Worm (Caenorhabditis elegans) whole organism, midembryonic: ENCODE results near the gene aex-4.

ENCODE experiments used
- flt-1 ChIP-seq: fragments of 200-800 bp; sonication (Bioruptor generic); IDR thresholded peaks from 2 replicates; pipeline ENCODE4 v1.3.6; 2022; ENCODE audit warnings: missing genetic modification characterization, missing compliant biosample characterization
- klf-2 ChIP-seq: fragments of 200-800 bp; sonication (Bioruptor generic); conservative IDR thresholded peaks from 2 replicates; pipeline ENCODE4 v1.3.6; 2022; ENCODE audit warnings: missing genetic modification reagents, missing genetic modification characterization, missing compliant biosample characterization
- med-1 ChIP-seq: sonication (generic microtip); optimal IDR thresholded peaks from 2 replicates; lab custom pipeline; 2017; ENCODE audit warnings: missing genetic modification characterization, mild to moderate bottlenecking, missing compliant biosample characterization, antibody characterized with exemption, missing genetic modification reagents; ENCODE audit not compliant: insufficient read depth
- tab-1 ChIP-seq: fragments of 200-800 bp; sonication (Bioruptor generic); IDR thresholded peaks from 2 replicates; pipeline ENCODE4 v1.3.6; 2022; ENCODE audit warnings: missing genetic modification characterization, missing compliant biosample characterization

ce11 chrX:3766552-3766951, 37.5 kb downstream of the aex-4 start, which contains the start of gene F47B7.4:
- TF ChIP-seq flt-1 (GFP tag; lab: Robert Waterston, UW): no peak
- no peak for TF ChIP-seq klf-2
- no peak for TF ChIP-seq med-1 (GFP tag; lab: Kevin White, UChicago)
- no peak for TF ChIP-seq tab-1 (GFP tag; lab: Robert Waterston, UW)
